Worm (Caenorhabditis elegans) whole organism, L3 larva: ENCODE measurements around the gene flr-4.

Experiments used
- ceh-16 ChIP-seq: sonication (generic microtip); optimal IDR thresholded peaks from 2 replicates; lab custom pipeline; 2017; ENCODE audit warnings: missing biosample characterization, missing genetic modification characterization
- elt-3 ChIP-seq, 3 experiments: fragments of 150-350 bp in 1 of 3; sonication (generic microtip) in 2 of 3; optimal IDR thresholded peaks; 2 replicates in 2 of 3; 4 replicates in 1 of 3; lab custom pipeline; 2014 to 2017; ENCODE audit warnings: missing biosample characterization in 3 of 3, missing genetic modification characterization in 3 of 3
- fkh-10 ChIP-seq: sonication (generic microtip); optimal IDR thresholded peaks from 2 replicates; lab custom pipeline; 2017; ENCODE audit warnings: missing biosample characterization, missing genetic modification reagents, missing genetic modification characterization
- lin-39 ChIP-seq: fragments of 150-350 bp; optimal IDR thresholded peaks from 2 replicates; lab custom pipeline; 2018; ENCODE audit warnings: missing biosample characterization, missing genetic modification reagents, missing genetic modification characterization
- mdl-1 ChIP-seq: fragments of 150-350 bp; optimal IDR thresholded peaks from 2 replicates; lab custom pipeline; 2014; ENCODE audit warnings: missing biosample characterization, missing genetic modification characterization
- nhr-11 ChIP-seq: fragments of 150-350 bp; optimal IDR thresholded peaks from 2 replicates; lab custom pipeline; 2014; ENCODE audit warnings: missing biosample characterization, missing genetic modification characterization
- nhr-12 ChIP-seq: fragments of 150-350 bp; optimal IDR thresholded peaks from 2 replicates; lab custom pipeline; 2014; ENCODE audit warnings: missing biosample characterization, missing genetic modification characterization
- nhr-77 ChIP-seq: fragments of 150-350 bp; optimal IDR thresholded peaks from 2 replicates; lab custom pipeline; 2014; ENCODE audit warnings: missing biosample characterization, missing genetic modification characterization
- pha-4 ChIP-seq: fragments of 150-350 bp; optimal IDR thresholded peaks from 2 replicates; lab custom pipeline; 2014; ENCODE audit warnings: missing biosample characterization, missing genetic modification reagents, missing genetic modification characterization
- snpc-4 ChIP-seq: fragments of 150-350 bp; optimal IDR thresholded peaks from 2 replicates; lab custom pipeline; 2014; ENCODE audit warnings: missing biosample characterization, missing genetic modification characterization
- unc-62 ChIP-seq: fragments of 150-350 bp; sonication (generic microtip); optimal IDR thresholded peaks from 4 replicates; lab custom pipeline; 2014; ENCODE audit warnings: missing biosample characterization, missing genetic modification reagents, missing genetic modification characterization
- ztf-4 ChIP-seq: fragments of 150-350 bp; optimal IDR thresholded peaks from 2 replicates; lab custom pipeline; 2014; ENCODE audit warnings: missing biosample characterization, missing genetic modification characterization

DNA sequence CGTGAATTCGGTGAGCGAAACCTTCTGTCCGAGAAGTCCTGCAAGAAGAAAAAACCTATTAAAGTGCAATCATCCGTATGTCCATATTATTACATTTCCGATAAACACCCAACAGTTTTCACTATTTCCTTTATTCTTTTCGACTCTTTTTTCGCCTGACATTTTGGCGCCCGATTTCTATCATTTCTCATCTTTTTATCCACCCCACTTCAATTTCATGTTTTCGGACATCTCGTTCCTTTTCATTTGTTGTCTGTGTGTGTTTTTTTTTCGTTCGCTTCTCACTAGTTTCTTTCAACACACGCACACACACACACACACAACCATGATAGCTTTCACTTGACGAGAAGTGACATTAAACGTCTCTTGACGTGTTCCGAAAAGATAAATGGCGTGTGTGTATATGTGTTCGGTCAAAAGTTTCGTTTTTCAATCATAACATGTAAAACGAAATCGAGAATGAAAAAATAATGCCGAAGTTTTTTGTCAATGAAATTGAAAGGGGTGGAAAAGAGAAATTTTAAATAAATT is 15.8 kb downstream of the flr-4 start:
- TF ChIP-seq fkh-10 (GFP tag; lab: Kevin White, UChicago) (no peak), unc-62 (peak; percentile 13), nhr-11 (no peak), nhr-77 (tag; lab: Kevin White, UChicago) (no peak), nhr-12 (tag; lab: Kevin White, UChicago) (no peak), elt-3 (tag; optimal IDR thresholded peaks at IDR 0.05; lab: Kevin White, UChicago) (peak in 1 of 3 experiments; percentile 5), ztf-4 (tag; lab: Kevin White, UChicago) (no peak), pha-4 (tag; lab: Kevin White, UChicago) (no peak), lin-39 (tag; lab: Kevin White, UChicago) (peak; percentile 2), snpc-4 (tag; lab: Kevin White, UChicago) (no peak), mdl-1 (tag; lab: Kevin White, UChicago) (no peak), ceh-16 (tag; lab: Kevin White, UChicago) (no peak)
